Worm (Caenorhabditis elegans): ENCODE measurements around the gene mel-11.

mel-11 gene

DNA sequence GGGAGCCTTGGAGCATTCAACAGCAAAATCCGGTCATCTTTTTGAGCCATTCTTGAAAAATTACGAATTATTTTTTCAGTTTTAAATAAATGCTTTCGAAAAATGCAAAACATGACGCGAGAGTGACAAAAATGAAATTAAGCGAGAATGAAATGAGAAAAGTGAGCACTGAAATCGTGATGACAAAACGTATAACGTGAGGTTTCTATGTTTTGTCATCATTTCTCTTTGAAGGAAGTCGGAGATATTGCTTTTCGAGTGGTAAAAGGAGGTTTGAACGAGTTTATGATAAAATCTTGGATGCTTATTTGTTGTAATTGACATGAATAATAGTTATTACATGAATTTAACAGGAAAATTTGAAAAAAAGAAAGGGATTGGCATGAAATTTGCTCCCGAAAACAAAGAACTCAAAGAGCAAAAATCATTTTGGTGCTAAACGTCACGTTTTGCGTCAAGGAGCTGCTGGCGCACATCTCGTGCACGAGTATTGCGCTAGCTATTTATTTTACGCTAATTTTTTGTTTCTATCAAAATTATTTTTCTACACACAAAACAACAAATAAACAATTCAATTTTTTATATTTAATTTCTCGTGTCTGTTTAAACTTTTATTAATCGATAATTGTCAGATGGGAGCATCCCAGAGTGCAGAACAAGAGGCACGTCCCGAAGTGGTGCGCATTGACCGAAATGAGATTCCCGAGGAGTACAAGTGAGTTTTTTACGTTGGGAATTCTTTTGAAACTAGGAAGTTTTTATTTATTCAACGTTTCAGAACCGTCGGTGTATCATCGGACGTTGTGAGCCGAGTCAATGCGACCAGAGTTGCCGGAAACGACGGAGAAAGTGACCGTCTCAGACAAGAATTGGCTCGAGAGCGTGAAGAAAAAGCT, 58.3 kb downstream of the mel-11 start, which contains the start of the genes gss-1 and chch-3:
Gene gss-1 (minus strand): TSS at position 51 of the 896 bp plus-strand sequence.
Gene chch-3 (plus strand): TSS at position 633 of the 896 bp plus-strand sequence.
- TF ChIP-seq mbf-1 (tag; optimal IDR thresholded peaks at IDR 0.05), result no peak
- peak; percentile 71 for TF ChIP-seq nhr-129 (tag; optimal IDR thresholded peaks at IDR 0.05)
- TF ChIP-seq blmp-1 (tag; optimal IDR thresholded peaks at IDR 0.05; ENCODE audit: insufficient read depth), result no peak
- peak; percentile 43 for TF ChIP-seq lin-13 (GFP tag; optimal IDR thresholded peaks at IDR 0.05)
- TF ChIP-seq crh-2 (tag; optimal IDR thresholded peaks at IDR 0.05), result peak; percentile 58
- no peak for TF ChIP-seq ztf-11 (tag; optimal IDR thresholded peaks at IDR 0.05)
- TF ChIP-seq lsy-2 (tag; optimal IDR thresholded peaks at IDR 0.05), result peak; percentile 56 to 85
- no peak for TF ChIP-seq nhr-12 (tag; optimal IDR thresholded peaks at IDR 0.05)
- TF ChIP-seq lin-39 (tag; optimal IDR thresholded peaks at IDR 0.05), result no peak
- TF ChIP-seq nhr-6 (tag; optimal IDR thresholded peaks at IDR 0.05), result no peak
- no peak for TF ChIP-seq ceh-82 (tag; optimal IDR thresholded peaks at IDR 0.05)
- no peak for TF ChIP-seq elt-1 (tag; optimal IDR thresholded peaks at IDR 0.05)
- peak; percentile 14 for TF ChIP-seq snpc-4 (tag; optimal IDR thresholded peaks at IDR 0.05)
- no peak for TF ChIP-seq nhr-237 (tag; optimal IDR thresholded peaks at IDR 0.05)
- peak; percentile 24 for TF ChIP-seq F13H6.1 (tag; optimal IDR thresholded peaks at IDR 0.05)
- no peak for TF ChIP-seq ztf-1 (GFP tag; conservative IDR thresholded peaks at IDR 0.05)
- no peak for TF ChIP-seq nhr-25 (tag; optimal IDR thresholded peaks at IDR 0.05)
- peak; percentile 1 for TF ChIP-seq lin-11 (tag; optimal IDR thresholded peaks at IDR 0.05)
- TF ChIP-seq sem-4 (tag; optimal IDR thresholded peaks at IDR 0.05), result no peak
- TF ChIP-seq fos-1 (tag; optimal IDR thresholded peaks at IDR 0.05), result peak; percentile 63
- TF ChIP-seq aly-2 (tag; optimal IDR thresholded peaks at IDR 0.05), result no peak
- peak; percentile 25 for TF ChIP-seq mab-5 (tag; optimal IDR thresholded peaks at IDR 0.05)
- no peak for TF ChIP-seq ztf-4 (tag; optimal IDR thresholded peaks at IDR 0.05)
- peak; percentile 69 for TF ChIP-seq gmeb-1 (tag; optimal IDR thresholded peaks at IDR 0.05)
- peak; percentile 14 for TF ChIP-seq sma-3 (GFP tag; optimal IDR thresholded peaks at IDR 0.05)
- TF ChIP-seq unc-55 (GFP tag; optimal IDR thresholded peaks at IDR 0.05), result peak; percentile 75
- TF ChIP-seq ceh-16 (tag; optimal IDR thresholded peaks at IDR 0.05), result no peak
- TF ChIP-seq R02D3.7 (tag; optimal IDR thresholded peaks at IDR 0.05), result no peak
- no peak for TF ChIP-seq egl-27 (tag; optimal IDR thresholded peaks at IDR 0.05)
- no peak for TF ChIP-seq nhr-10 (tag; optimal IDR thresholded peaks at IDR 0.05)
- no peak for TF ChIP-seq skn-1 (tag; optimal IDR thresholded peaks at IDR 0.05)
- no peak for TF ChIP-seq zag-1 (tag; optimal IDR thresholded peaks at IDR 0.05)
- no peak for TF ChIP-seq elt-3 (tag; optimal IDR thresholded peaks at IDR 0.05)
- no peak for TF ChIP-seq dmd-4 (tag; optimal IDR thresholded peaks at IDR 0.05)
- TF ChIP-seq alr-1 (tag; optimal IDR thresholded peaks at IDR 0.05), result no peak
- no peak for TF ChIP-seq mdl-1 (tag; optimal IDR thresholded peaks at IDR 0.05)
- TF ChIP-seq ama-1 (optimal IDR thresholded peaks at IDR 0.05), result no peak
- TF ChIP-seq nhr-77 (tag; optimal IDR thresholded peaks at IDR 0.05), result no peak
- TF ChIP-seq unc-39 (tag; optimal IDR thresholded peaks at IDR 0.05), result no peak
- peak; percentile 65 for TF ChIP-seq sma-9 (GFP tag; optimal IDR thresholded peaks at IDR 0.05)
- no peak for TF ChIP-seq sma-9 (tag; optimal IDR thresholded peaks at IDR 0.05)
- TF ChIP-seq nhr-21 (tag; optimal IDR thresholded peaks at IDR 0.05), result peak; percentile 13
- TF ChIP-seq C34F6.9 (tag; optimal IDR thresholded peaks at IDR 0.05), result peak; percentile 85
- no peak for TF ChIP-seq peb-1 (tag; optimal IDR thresholded peaks at IDR 0.05)
- TF ChIP-seq nhr-11 (tag; optimal IDR thresholded peaks at IDR 0.05), result no peak
- no peak for TF ChIP-seq nhr-23 (tag; optimal IDR thresholded peaks at IDR 0.05)
- no peak for TF ChIP-seq Y55F3AM.14 (GFP tag; optimal IDR thresholded peaks at IDR 0.05)
- TF ChIP-seq unc-62 (GFP tag; optimal IDR thresholded peaks at IDR 0.05), result no peak
- no peak for TF ChIP-seq ZK546.5 (tag; optimal IDR thresholded peaks at IDR 0.05)
